Fruit fly (Drosophila melanogaster) whole organism, embryonic: ENCODE measurements around the gene CG14245.

Experiments used
- BEAF-32 ChIP-seq: fragments of 200-800 bp; sonication (Bioruptor generic); optimal IDR thresholded peaks from 3 replicates; lab custom pipeline; 2017; ENCODE audit warnings: missing biosample characterization, missing genetic modification characterization, mild to moderate bottlenecking, moderate library complexity, missing genetic modification reagents
- CG10209 ChIP-seq: fragments of 200-800 bp; sonication (Bioruptor generic); optimal IDR thresholded peaks from 3 replicates; lab custom pipeline; 2017; ENCODE audit warnings: missing biosample characterization, mild to moderate bottlenecking, missing genetic modification characterization, missing genetic modification reagents
- CG1024 ChIP-seq: fragments of 200-800 bp; sonication (Bioruptor generic); IDR thresholded peaks from 2 replicates; pipeline ENCODE4 v1.3.6; 2022; ENCODE audit warnings: missing biosample characterization, missing genetic modification characterization
- CG11093 ChIP-seq: fragments of 200-800 bp; sonication (Bioruptor generic); IDR thresholded peaks from 3 replicates; pipeline ENCODE4 v1.3.6; 2022; ENCODE audit warnings: missing biosample characterization, missing genetic modification characterization
- CG11398 ChIP-seq: fragments of 200-800 bp; sonication (Bioruptor generic); optimal IDR thresholded peaks from 2 replicates; lab custom pipeline; 2016; ENCODE audit warnings: missing biosample characterization, missing genetic modification characterization
- CG11504 ChIP-seq: fragments of 200-800 bp; sonication (Bioruptor generic); optimal IDR thresholded peaks from 3 replicates; lab custom pipeline; 2019; ENCODE audit warnings: missing biosample characterization, mild to moderate bottlenecking, missing genetic modification characterization, moderate library complexity
- CG11723 ChIP-seq: fragments of 200-800 bp; sonication (Bioruptor generic); optimal IDR thresholded peaks from 2 replicates; lab custom pipeline; 2017; ENCODE audit warnings: missing biosample characterization, mild to moderate bottlenecking, missing genetic modification characterization
- CG12769 ChIP-seq: fragments of 200-800 bp; sonication (Bioruptor generic); optimal IDR thresholded peaks from 2 replicates; lab custom pipeline; 2019; ENCODE audit warnings: missing biosample characterization, mild to moderate bottlenecking, missing genetic modification characterization, moderate library complexity
- CG13123 ChIP-seq: fragments of 200-800 bp; sonication (Bioruptor generic); optimal IDR thresholded peaks from 2 replicates; lab custom pipeline; 2016; ENCODE audit warnings: missing biosample characterization, missing genetic modification characterization
- CG15514 ChIP-seq: fragments of 200-800 bp; sonication (Bioruptor generic); optimal IDR thresholded peaks from 3 replicates; lab custom pipeline; 2017; ENCODE audit warnings: missing biosample characterization, missing genetic modification characterization, mild to moderate bottlenecking, moderate library complexity, missing genetic modification reagents
- CG16863 ChIP-seq: fragments of 200-800 bp; sonication (Bioruptor generic); optimal IDR thresholded peaks from 3 replicates; lab custom pipeline; 2016; ENCODE audit warnings: missing biosample characterization, missing genetic modification characterization
- CG17612 ChIP-seq: fragments of 200-800 bp; sonication (Bioruptor generic); IDR thresholded peaks from 2 replicates; pipeline ENCODE4 v1.3.6; 2022; ENCODE audit warnings: missing biosample characterization, missing genetic modification characterization
- CG18619 ChIP-seq: fragments of 200-800 bp; sonication (Bioruptor generic); optimal IDR thresholded peaks from 3 replicates; lab custom pipeline; 2017; ENCODE audit warnings: missing biosample characterization, mild to moderate bottlenecking, missing genetic modification characterization
- CG30020 ChIP-seq: fragments of 200-800 bp; optimal IDR thresholded peaks from 2 replicates; lab custom pipeline; 2019; ENCODE audit warnings: missing biosample characterization, mild to moderate bottlenecking, missing genetic modification characterization, moderate library complexity
- CG30431 ChIP-seq: fragments of 200-800 bp; sonication (Bioruptor generic); optimal IDR thresholded peaks from 2 replicates; lab custom pipeline; 2017; ENCODE audit warnings: missing biosample characterization, missing genetic modification characterization
- CG4328 ChIP-seq: fragments of 200-800 bp; sonication (Bioruptor generic); optimal IDR thresholded peaks from 3 replicates; lab custom pipeline; 2017; ENCODE audit warnings: missing biosample characterization, missing genetic modification reagents, missing genetic modification characterization
- CG5953 ChIP-seq: fragments of 200-800 bp; sonication (Bioruptor generic); IDR thresholded peaks from 2 replicates; pipeline ENCODE4 v1.3.6; 2022; ENCODE audit warnings: missing biosample characterization, missing genetic modification characterization
- CG6683 ChIP-seq: fragments of 200-800 bp; sonication (Bioruptor generic); optimal IDR thresholded peaks from 2 replicates; lab custom pipeline; 2017; ENCODE audit warnings: missing biosample characterization, mild to moderate bottlenecking, missing genetic modification characterization, missing genetic modification reagents
- CG7372 ChIP-seq: fragments of 200-800 bp; sonication (Bioruptor generic); IDR thresholded peaks from 2 replicates; pipeline ENCODE4 v1.3.6; 2022; ENCODE audit warnings: missing biosample characterization, missing genetic modification characterization
- CG7786 ChIP-seq: fragments of 200-800 bp; sonication (Bioruptor generic); optimal IDR thresholded peaks from 2 replicates; lab custom pipeline; 2016; ENCODE audit warnings: missing biosample characterization, missing genetic modification characterization
- CG8388 ChIP-seq: fragments of 200-800 bp; sonication (Bioruptor generic); optimal IDR thresholded peaks from 2 replicates; lab custom pipeline; 2019; ENCODE audit warnings: missing biosample characterization, mild to moderate bottlenecking, missing genetic modification characterization, moderate library complexity
- CG8924 ChIP-seq: fragments of 200-800 bp; optimal IDR thresholded peaks from 3 replicates; lab custom pipeline; 2019; ENCODE audit warnings: missing biosample characterization, mild to moderate bottlenecking, missing genetic modification characterization, moderate library complexity
- CG9817 ChIP-seq: fragments of 200-800 bp; sonication (Bioruptor generic); optimal IDR thresholded peaks from 2 replicates; lab custom pipeline; 2018; ENCODE audit warnings: missing biosample characterization, mild to moderate bottlenecking, missing genetic modification characterization, moderate library complexity
- Doc2 ChIP-seq: fragments of 200-800 bp; sonication (Bioruptor generic); IDR thresholded peaks from 2 replicates; pipeline ENCODE4 v1.3.6; 2022; ENCODE audit warnings: missing biosample characterization, missing genetic modification characterization
- Doc3 ChIP-seq: fragments of 200-800 bp; sonication (Bioruptor generic); IDR thresholded peaks from 3 replicates; pipeline ENCODE4 v1.3.6; 2022; ENCODE audit warnings: missing biosample characterization, missing genetic modification characterization; ENCODE audit not compliant: partially characterized antibody
- Elba2 ChIP-seq: fragments of 200-800 bp; sonication (Bioruptor generic); optimal IDR thresholded peaks from 3 replicates; lab custom pipeline; 2016; ENCODE audit warnings: missing biosample characterization, missing genetic modification characterization
- Gug ChIP-seq: fragments of 200-800 bp; sonication (Bioruptor generic); IDR thresholded peaks from 4 replicates; pipeline ENCODE4 v1.3.6; 2022; ENCODE audit warnings: missing biosample characterization, missing genetic modification characterization
- H2.0 ChIP-seq: fragments of 200-800 bp; sonication (Bioruptor generic); IDR thresholded peaks from 2 replicates; pipeline ENCODE4 v1.3.6; 2022; ENCODE audit warnings: missing biosample characterization, missing genetic modification characterization
- Hr51 ChIP-seq, 2 experiments: fragments of 200-800 bp; sonication (Bioruptor generic); optimal IDR thresholded peaks; 2 replicates in 1 of 2; 3 replicates in 1 of 2; lab custom pipeline; 2016 to 2018; ENCODE audit warnings: missing biosample characterization in 2 of 2, missing genetic modification characterization in 2 of 2, mild to moderate bottlenecking in 1 of 2, moderate library complexity in 1 of 2
- Neu2 ChIP-seq: fragments of 200-800 bp; sonication (Bioruptor generic); optimal IDR thresholded peaks from 3 replicates; lab custom pipeline; 2016; ENCODE audit warnings: missing biosample characterization, missing genetic modification characterization, borderline replicate concordance
- Nf-YB ChIP-seq: fragments of 200-800 bp; sonication (Bioruptor generic); optimal IDR thresholded peaks from 3 replicates; lab custom pipeline; 2019; ENCODE audit warnings: missing biosample characterization, mild to moderate bottlenecking, missing genetic modification characterization, moderate library complexity
- Opbp ChIP-seq: fragments of 200-800 bp; sonication (Bioruptor generic); IDR thresholded peaks from 3 replicates; pipeline ENCODE4 v1.3.6; 2022; ENCODE audit warnings: missing biosample characterization, missing genetic modification characterization; ENCODE audit not compliant: partially characterized antibody
- Pdp1 ChIP-seq, 2 experiments: fragments of 200-800 bp; sonication (Bioruptor generic); optimal IDR thresholded peaks; 3 replicates each; lab custom pipeline; 2016; ENCODE audit warnings: missing biosample characterization in 2 of 2, missing genetic modification characterization in 2 of 2, mild to moderate bottlenecking in 1 of 2, moderate library complexity in 1 of 2
- Ravus ChIP-seq: fragments of 200-800 bp; sonication (Bioruptor generic); IDR thresholded peaks from 2 replicates; pipeline ENCODE4 v1.3.6; 2022; ENCODE audit warnings: missing biosample characterization, missing genetic modification characterization
- Ssrp ChIP-seq: fragments of 200-800 bp; sonication (Bioruptor generic); optimal IDR thresholded peaks from 2 replicates; lab custom pipeline; 2018; ENCODE audit warnings: missing biosample characterization, mild to moderate bottlenecking, missing genetic modification characterization, moderate library complexity
- ab ChIP-seq: fragments of 200-800 bp; sonication (Bioruptor generic); optimal IDR thresholded peaks from 2 replicates; lab custom pipeline; 2016; ENCODE audit warnings: missing biosample characterization, missing genetic modification characterization
- al ChIP-seq: fragments of 200-800 bp; sonication (Bioruptor generic); IDR thresholded peaks from 2 replicates; pipeline ENCODE4 v1.3.6; 2022; ENCODE audit warnings: missing biosample characterization, missing genetic modification characterization
- az2 ChIP-seq: fragments of 200-800 bp; sonication (Bioruptor generic); optimal IDR thresholded peaks from 3 replicates; lab custom pipeline; 2016; ENCODE audit warnings: missing biosample characterization, missing genetic modification characterization
- bab2 ChIP-seq: fragments of 200-800 bp; sonication (Bioruptor generic); optimal IDR thresholded peaks from 2 replicates; lab custom pipeline; 2016; ENCODE audit warnings: missing biosample characterization, missing genetic modification characterization
- cato ChIP-seq: fragments of 200-800 bp; sonication (Bioruptor generic); optimal IDR thresholded peaks from 2 replicates; lab custom pipeline; 2016; ENCODE audit warnings: missing biosample characterization, missing genetic modification characterization, borderline replicate concordance
- crc ChIP-seq: fragments of 200-800 bp; sonication (Bioruptor generic); optimal IDR thresholded peaks from 2 replicates; lab custom pipeline; 2016; ENCODE audit warnings: missing biosample characterization, missing genetic modification characterization
- disco-r ChIP-seq: fragments of 200-800 bp; sonication (Bioruptor generic); optimal IDR thresholded peaks from 2 replicates; lab custom pipeline; 2016; ENCODE audit warnings: missing biosample characterization, missing genetic modification characterization
- dysf ChIP-seq: fragments of 200-800 bp; sonication (Bioruptor generic); IDR thresholded peaks from 3 replicates; pipeline ENCODE4 v1.3.6; 2022; ENCODE audit warnings: missing biosample characterization, missing genetic modification characterization
- eve ChIP-seq, 2 experiments: fragments of >200 bp; optimal IDR thresholded peaks; 2 replicates each; lab custom pipeline; 2017; ENCODE audit warnings: missing biosample characterization in 2 of 2, missing genetic modification characterization in 2 of 2
- ftz-f1 ChIP-seq: fragments of 200-800 bp; sonication (Bioruptor generic); optimal IDR thresholded peaks from 2 replicates; lab custom pipeline; 2016; ENCODE audit warnings: missing biosample characterization, missing genetic modification characterization
- fu2 ChIP-seq: fragments of 200-800 bp; sonication (Bioruptor generic); optimal IDR thresholded peaks from 2 replicates; lab custom pipeline; 2016; ENCODE audit warnings: missing biosample characterization, missing genetic modification characterization
- scrt ChIP-seq: fragments of 200-800 bp; sonication (Bioruptor generic); optimal IDR thresholded peaks from 2 replicates; lab custom pipeline; 2018; ENCODE audit warnings: missing biosample characterization, mild to moderate bottlenecking, missing genetic modification characterization, moderate library complexity
- stwl ChIP-seq: fragments of 200-800 bp; sonication (Bioruptor generic); optimal IDR thresholded peaks from 3 replicates; lab custom pipeline; 2018; ENCODE audit warnings: missing biosample characterization, mild to moderate bottlenecking, missing genetic modification characterization, moderate library complexity
- tx ChIP-seq: fragments of 200-800 bp; sonication (Bioruptor generic); optimal IDR thresholded peaks from 2 replicates; lab custom pipeline; 2016; ENCODE audit warnings: missing biosample characterization, missing genetic modification characterization

CG14245 gene

DNA sequence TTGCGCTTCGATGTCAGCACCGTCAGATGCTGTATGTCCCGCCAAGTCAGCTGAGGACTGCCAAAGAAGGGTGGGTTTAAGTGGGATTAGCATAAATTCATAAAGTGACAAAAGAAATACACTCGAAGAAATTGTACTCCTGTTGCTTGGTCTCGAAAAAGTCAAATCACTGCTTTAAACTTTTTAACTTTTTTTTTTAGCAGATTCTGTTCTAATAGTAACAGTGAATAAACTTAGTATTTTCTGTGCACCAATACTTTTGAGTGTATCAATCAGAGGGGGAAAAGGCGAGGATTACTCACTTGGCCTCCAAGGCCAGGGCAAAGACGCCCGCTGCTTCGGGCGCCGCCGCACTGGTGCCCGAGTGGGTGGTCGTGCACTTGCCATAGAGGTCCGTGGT lies 28.4 kb upstream of the CG14245 start (continued):
- TF ChIP-seq CG18619 (GFP tag; lab: Kevin White, UChicago) (no peak), Gug (GFP tag; lab: Robert Waterston, UW) (no peak), CG4328 (no peak), H2.0 (no peak), disco-r (GFP tag; lab: Kevin White, UChicago) (no peak), fu2 (GFP tag; lab: Kevin White, UChicago) (no peak), crc (GFP tag; lab: Kevin White, UChicago) (no peak), al (no peak), CG5953 (GFP tag; lab: Robert Waterston, UW) (no peak), az2 (GFP tag; lab: Kevin White, UChicago) (no peak), CG8388 (GFP tag; lab: Kevin White, UChicago) (no peak), eve (GFP tag; optimal IDR thresholded peaks at IDR 0.05; lab: Kevin White, UChicago) (no peak), CG11398 (GFP tag; lab: Kevin White, UChicago) (no peak), CG15514 (GFP tag; lab: Kevin White, UChicago) (peak; percentile 28), Ssrp (tag; lab: Kevin White, UChicago) (no peak), CG17612 (GFP tag; lab: Robert Waterston, UW) (no peak), Hr51 (GFP tag; optimal IDR thresholded peaks at IDR 0.05; lab: Kevin White, UChicago) (peak in 1 of 2 experiments; percentile 15), CG30431 (GFP tag; lab: Kevin White, UChicago) (no peak), CG9817 (tag; lab: Kevin White, UChicago) (no peak), bab2 (GFP tag; lab: Kevin White, UChicago) (no peak), cato (GFP tag; lab: Kevin White, UChicago) (no peak), CG11723 (GFP tag; lab: Kevin White, UChicago) (no peak), CG12769 (no peak), CG7786 (GFP tag; lab: Kevin White, UChicago) (no peak)

DNA sequence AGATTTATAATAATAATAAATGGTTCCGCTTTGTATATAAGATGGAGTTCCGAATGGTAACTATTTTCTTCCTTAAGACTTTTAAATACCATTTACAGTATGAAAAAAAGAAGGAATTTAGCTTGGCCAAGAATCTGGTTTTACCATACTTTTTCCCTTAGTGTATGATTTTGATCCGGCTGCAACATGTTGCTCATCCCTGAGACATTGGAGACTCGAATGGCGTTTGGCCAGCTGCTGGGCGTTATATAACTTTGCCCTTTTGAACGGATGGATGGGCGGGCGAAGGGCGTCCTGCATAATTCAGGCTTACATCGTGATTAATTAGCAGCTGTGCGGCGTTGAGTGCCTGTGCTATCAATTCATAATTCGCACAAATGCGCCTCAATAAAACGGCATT lies 24.2 kb upstream of the CG14245 start:
- TF ChIP-seq Pdp1 (GFP tag; optimal IDR thresholded peaks at IDR 0.05; lab: Kevin White, UChicago) (peak in 1 of 2 experiments; percentile 56), ab (GFP tag; lab: Kevin White, UChicago) (no peak), CG8924 (tag; lab: Kevin White, UChicago) (no peak), CG7372 (GFP tag; lab: Robert Waterston, UW) (no peak), Elba2 (no peak), CG11504 (tag; lab: Kevin White, UChicago) (peak; percentile 29), Ravus (GFP tag; lab: Robert Waterston, UW) (no peak), scrt (GFP tag; lab: Kevin White, UChicago) (peak; percentile 52)
- TF ChIP-seq, all 482 proteins: peak for 3

DNA sequence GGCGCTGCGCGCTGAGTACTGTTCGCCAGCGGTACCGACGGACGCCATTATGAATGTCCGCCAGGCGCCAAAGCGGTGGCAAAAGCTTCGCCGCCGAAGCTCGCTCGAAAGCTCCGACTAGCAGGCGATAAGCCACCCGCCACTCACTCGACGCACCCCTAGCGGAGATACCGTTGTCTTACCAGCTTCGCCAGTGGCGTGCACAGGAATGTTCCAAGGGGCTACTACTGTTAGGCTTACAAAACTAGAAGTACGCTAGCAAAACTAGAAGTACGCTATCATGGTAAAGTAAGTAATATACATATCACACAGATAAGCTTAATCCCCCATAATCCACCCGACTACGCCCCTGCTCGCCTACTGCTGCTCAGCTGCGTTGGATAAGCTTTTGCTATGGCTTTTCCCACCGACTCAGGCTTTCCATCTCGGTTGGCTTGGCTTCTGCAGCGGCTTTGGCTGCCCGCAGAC lies 14.4 kb upstream of the CG14245 start, which contains the start of gene amon:
Gene amon (minus strand): TSS at position 51 of the 468 bp plus-strand sequence.
- TF ChIP-seq bab2 (GFP tag; lab: Kevin White, UChicago) (peak; percentile 99), Opbp (no peak), stwl (tag; lab: Kevin White, UChicago) (no peak), CG11093 (GFP tag; lab: Robert Waterston, UW) (peak; percentile 98), CG6683 (peak; percentile 99), Doc3 (GFP tag; lab: Robert Waterston, UW) (no peak), Doc2 (GFP tag; lab: Robert Waterston, UW) (peak; percentile 97), CG30020 (tag; lab: Kevin White, UChicago) (no peak), CG1024 (GFP tag; lab: Robert Waterston, UW) (peak; percentile 96), Neu2 (GFP tag; lab: Kevin White, UChicago) (peak; percentile 87), CG13123 (GFP tag; lab: Kevin White, UChicago) (no peak), dysf (peak; percentile 99), ftz-f1 (GFP tag; lab: Kevin White, UChicago) (peak; percentile 92), BEAF-32 (GFP tag; lab: Kevin White, UChicago) (peak; percentile 36), CG10209 (GFP tag; lab: Kevin White, UChicago) (peak; percentile 98), tx (GFP tag; lab: Kevin White, UChicago) (peak; percentile 99), Nf-YB (GFP tag; lab: Kevin White, UChicago) (peak; percentile 79), CG16863 (GFP tag; lab: Kevin White, UChicago) (peak; percentile 98)
